Fruit fly (Drosophila melanogaster) whole organism, prepupa: Measurements from ENCODE around the gene CG12535.

Source experiments
- Blimp-1 ChIP-seq: fragments of 200-800 bp; sonication (Bioruptor generic); optimal IDR thresholded peaks from 3 replicates; lab custom pipeline; 2017; ENCODE audit warnings: missing biosample characterization, missing genetic modification characterization, mild to moderate bottlenecking, moderate library complexity, missing genetic modification reagents
- CG11294 ChIP-seq: fragments of 200-800 bp; sonication (Bioruptor generic); IDR thresholded peaks from 2 replicates; pipeline ENCODE4 v1.3.6; 2022; ENCODE audit warnings: missing biosample characterization, missing genetic modification characterization
- CG11902 ChIP-seq: fragments of 200-800 bp; sonication (Bioruptor generic); optimal IDR thresholded peaks from 3 replicates; lab custom pipeline; 2016; ENCODE audit warnings: missing biosample characterization, missing genetic modification characterization
- CG15336 ChIP-seq: fragments of 200-800 bp; sonication (Bioruptor generic); IDR thresholded peaks from 2 replicates; pipeline ENCODE4 v1.3.6; 2022; ENCODE audit warnings: missing biosample characterization, missing genetic modification characterization
- CG1621 ChIP-seq: fragments of 200-800 bp; sonication (Bioruptor generic); optimal IDR thresholded peaks from 3 replicates; lab custom pipeline; 2018; ENCODE audit warnings: missing biosample characterization, mild to moderate bottlenecking, missing genetic modification characterization
- CG16779 ChIP-seq: fragments of 200-800 bp; sonication (Bioruptor generic); optimal IDR thresholded peaks from 3 replicates; lab custom pipeline; 2017; ENCODE audit warnings: missing biosample characterization, mild to moderate bottlenecking, missing genetic modification characterization
- CG3032 ChIP-seq: fragments of 200-800 bp; optimal IDR thresholded peaks from 2 replicates; lab custom pipeline; 2019; ENCODE audit warnings: missing biosample characterization, mild to moderate bottlenecking, missing genetic modification characterization, moderate library complexity
- CG31627 ChIP-seq: fragments of 200-800 bp; sonication (Bioruptor generic); optimal IDR thresholded peaks from 3 replicates; lab custom pipeline; 2016; ENCODE audit warnings: missing biosample characterization, missing genetic modification characterization
- CG32006 ChIP-seq: fragments of 200-800 bp; sonication (Bioruptor generic); optimal IDR thresholded peaks from 3 replicates; lab custom pipeline; 2017; ENCODE audit warnings: missing biosample characterization, mild to moderate bottlenecking, missing genetic modification characterization
- CG34406 ChIP-seq: fragments of 200-800 bp; sonication (Bioruptor generic); optimal IDR thresholded peaks from 3 replicates; lab custom pipeline; 2016; ENCODE audit warnings: missing biosample characterization, missing genetic modification characterization
- CG3919 ChIP-seq: fragments of 200-800 bp; sonication (Bioruptor generic); optimal IDR thresholded peaks from 3 replicates; lab custom pipeline; 2016; ENCODE audit warnings: missing biosample characterization, missing genetic modification characterization
- CG4318 ChIP-seq: fragments of 200-800 bp; sonication (Bioruptor generic); optimal IDR thresholded peaks from 3 replicates; lab custom pipeline; 2017; ENCODE audit warnings: missing biosample characterization, mild to moderate bottlenecking, missing genetic modification characterization
- CG6163 ChIP-seq: fragments of 200-800 bp; sonication (Bioruptor generic); IDR thresholded peaks from 3 replicates; pipeline ENCODE4 v1.3.6; 2022; ENCODE audit warnings: missing biosample characterization, missing genetic modification characterization
- CG6792 ChIP-seq: fragments of 200-800 bp; sonication (Bioruptor generic); optimal IDR thresholded peaks from 3 replicates; lab custom pipeline; 2016; ENCODE audit warnings: missing biosample characterization, missing genetic modification characterization
- CG6854 ChIP-seq: fragments of 200-800 bp; sonication (Bioruptor generic); optimal IDR thresholded peaks from 2 replicates; lab custom pipeline; 2017; ENCODE audit warnings: missing biosample characterization, mild to moderate bottlenecking, missing genetic modification characterization
- CG7368 ChIP-seq: fragments of 200-800 bp; sonication (Bioruptor generic); optimal IDR thresholded peaks from 3 replicates; lab custom pipeline; 2016; ENCODE audit warnings: missing biosample characterization, missing genetic modification characterization
- CG8119 ChIP-seq: fragments of 200-800 bp; sonication (Bioruptor generic); IDR thresholded peaks from 3 replicates; pipeline ENCODE4 v1.3.6; 2022; ENCODE audit warnings: missing biosample characterization, missing genetic modification characterization
- CG8319 ChIP-seq: fragments of 200-800 bp; sonication (Bioruptor generic); optimal IDR thresholded peaks from 3 replicates; lab custom pipeline; 2016; ENCODE audit warnings: missing biosample characterization, missing genetic modification characterization
- CG8632 ChIP-seq: fragments of 200-800 bp; sonication (Bioruptor generic); optimal IDR thresholded peaks from 3 replicates; lab custom pipeline; 2016; ENCODE audit warnings: missing biosample characterization, missing genetic modification characterization
- CG9139 ChIP-seq: fragments of 200-800 bp; sonication (Bioruptor generic); optimal IDR thresholded peaks from 3 replicates; lab custom pipeline; 2017; ENCODE audit warnings: missing biosample characterization, mild to moderate bottlenecking, missing genetic modification characterization
- Eip75B ChIP-seq: fragments of 200-800 bp; sonication (Bioruptor generic); optimal IDR thresholded peaks from 3 replicates; lab custom pipeline; 2016; ENCODE audit warnings: missing biosample characterization, missing genetic modification characterization
- Eip78C ChIP-seq: fragments of 200-800 bp; sonication (Bioruptor generic); peaks from one replicate; lab custom pipeline; 2016; ENCODE audit warnings: missing biosample characterization, missing genetic modification characterization
- Ets21C ChIP-seq: fragments of 200-800 bp; sonication (Bioruptor generic); optimal IDR thresholded peaks from 3 replicates; lab custom pipeline; 2016; ENCODE audit warnings: missing biosample characterization, missing genetic modification characterization
- Gug ChIP-seq: fragments of 200-800 bp; sonication (Bioruptor generic); IDR thresholded peaks from 2 replicates; pipeline ENCODE4 v1.3.6; 2022; ENCODE audit warnings: missing biosample characterization, missing genetic modification characterization
- Hr38 ChIP-seq: sonication (Bioruptor generic); optimal IDR thresholded peaks from 2 replicates; lab custom pipeline; 2016; ENCODE audit warnings: missing biosample characterization, missing genetic modification characterization
- Hr39 ChIP-seq: fragments of 200-800 bp; sonication (Bioruptor generic); optimal IDR thresholded peaks from 2 replicates; lab custom pipeline; 2016; ENCODE audit warnings: missing biosample characterization, missing genetic modification characterization
- Hr4 ChIP-seq: fragments of 200-800 bp; sonication (Bioruptor generic); optimal IDR thresholded peaks from 3 replicates; lab custom pipeline; 2016; ENCODE audit warnings: missing biosample characterization, missing genetic modification characterization
- Lpt ChIP-seq: fragments of 200-800 bp; sonication (Bioruptor generic); optimal IDR thresholded peaks from 3 replicates; lab custom pipeline; 2016; ENCODE audit warnings: missing biosample characterization, missing genetic modification characterization
- Met ChIP-seq: fragments of 200-800 bp; sonication (Bioruptor generic); optimal IDR thresholded peaks from 3 replicates; lab custom pipeline; 2016; ENCODE audit warnings: missing biosample characterization, missing genetic modification characterization
- OdsH ChIP-seq: fragments of 200-800 bp; sonication (Bioruptor generic); optimal IDR thresholded peaks from 3 replicates; lab custom pipeline; 2016; ENCODE audit warnings: missing biosample characterization, missing genetic modification characterization
- Smox ChIP-seq: fragments of 200-800 bp; sonication (Bioruptor generic); optimal IDR thresholded peaks from 3 replicates; lab custom pipeline; 2016; ENCODE audit warnings: missing biosample characterization, missing genetic modification characterization
- Sox102F ChIP-seq: fragments of 200-800 bp; sonication (Bioruptor generic); optimal IDR thresholded peaks from 2 replicates; lab custom pipeline; 2016; ENCODE audit warnings: missing biosample characterization, mild to moderate bottlenecking, missing genetic modification characterization
- Sox14 ChIP-seq: fragments of 200-800 bp; sonication (Bioruptor generic); optimal IDR thresholded peaks from 3 replicates; lab custom pipeline; 2016; ENCODE audit warnings: missing biosample characterization, missing genetic modification characterization
- Sox15 ChIP-seq: fragments of 200-800 bp; sonication (Bioruptor generic); optimal IDR thresholded peaks from 3 replicates; lab custom pipeline; 2016; ENCODE audit warnings: missing biosample characterization, missing genetic modification characterization
- acj6 ChIP-seq: fragments of 200-800 bp; sonication (Bioruptor generic); optimal IDR thresholded peaks from 3 replicates; lab custom pipeline; 2016; ENCODE audit warnings: missing biosample characterization, missing genetic modification characterization
- cyc ChIP-seq: fragments of 200-800 bp; sonication (Bioruptor generic); optimal IDR thresholded peaks from 3 replicates; lab custom pipeline; 2016; ENCODE audit warnings: missing biosample characterization, missing genetic modification characterization
- dac ChIP-seq: fragments of 200-800 bp; sonication (Bioruptor generic); optimal IDR thresholded peaks from 2 replicates; lab custom pipeline; 2017; ENCODE audit warnings: missing biosample characterization, mild to moderate bottlenecking, missing genetic modification characterization
- dsx ChIP-seq: fragments of 200-800 bp; optimal IDR thresholded peaks from 3 replicates; lab custom pipeline; 2019; ENCODE audit warnings: missing biosample characterization, mild to moderate bottlenecking, missing genetic modification characterization, moderate library complexity; ENCODE audit not compliant: poor library complexity, severe bottlenecking
- eg ChIP-seq: fragments of 200-800 bp; sonication (Bioruptor generic); IDR thresholded peaks from 3 replicates; pipeline ENCODE4 v1.3.6; 2022; ENCODE audit warnings: missing biosample characterization, missing genetic modification characterization
- fd59A ChIP-seq: fragments of 200-800 bp; sonication (Bioruptor generic); optimal IDR thresholded peaks from 2 replicates; lab custom pipeline; 2017; ENCODE audit warnings: missing biosample characterization, mild to moderate bottlenecking, missing genetic modification characterization, missing genetic modification reagents
- fd85E ChIP-seq: fragments of 200-800 bp; sonication (Bioruptor generic); optimal IDR thresholded peaks from 3 replicates; lab custom pipeline; 2016; ENCODE audit warnings: missing biosample characterization, missing genetic modification characterization
- fkh ChIP-seq: fragments of 200-800 bp; sonication (Bioruptor generic); optimal IDR thresholded peaks from 3 replicates; lab custom pipeline; 2017; ENCODE audit warnings: missing biosample characterization, mild to moderate bottlenecking, missing genetic modification characterization, moderate library complexity
- lz ChIP-seq: fragments of 200-800 bp; sonication (Bioruptor generic); optimal IDR thresholded peaks from 3 replicates; lab custom pipeline; 2016; ENCODE audit warnings: missing biosample characterization, missing genetic modification characterization
- pdm3 ChIP-seq: fragments of 200-800 bp; sonication (Bioruptor generic); optimal IDR thresholded peaks from 3 replicates; lab custom pipeline; 2016; ENCODE audit warnings: missing biosample characterization, missing genetic modification characterization
- spab ChIP-seq: fragments of 200-800 bp; sonication (Bioruptor generic); optimal IDR thresholded peaks from 2 replicates; lab custom pipeline; 2017; ENCODE audit warnings: missing biosample characterization, mild to moderate bottlenecking, missing genetic modification characterization, missing genetic modification reagents
- ss ChIP-seq, 2 experiments: fragments of 200-800 bp; sonication (Bioruptor generic); optimal IDR thresholded peaks; 2 replicates in 1 of 2; 3 replicates in 1 of 2; lab custom pipeline; 2017 to 2018; ENCODE audit warnings: mild to moderate bottlenecking in 2 of 2, missing biosample characterization in 2 of 2, missing genetic modification characterization in 2 of 2, moderate library complexity in 1 of 2
- svp ChIP-seq: fragments of 200-800 bp; sonication (Bioruptor generic); peaks from one replicate; lab custom pipeline; 2016; ENCODE audit warnings: missing biosample characterization, missing genetic modification characterization
- topi ChIP-seq: fragments of 200-800 bp; sonication (Bioruptor generic); optimal IDR thresholded peaks from 3 replicates; lab custom pipeline; 2016; ENCODE audit warnings: missing biosample characterization, missing genetic modification characterization

CG12535 gene

dm6 chrX:3451250-3451786 is 2.6 kb upstream of the CG12535 start:
- TF ChIP-seq CG6854 (GFP tag; lab: Kevin White, UChicago) (peak; percentile 8), acj6 (no peak), CG15336 (GFP tag; lab: Robert Waterston, UW) (peak; percentile 17; the same call in 1 of the 2 replicates)

DNA sequence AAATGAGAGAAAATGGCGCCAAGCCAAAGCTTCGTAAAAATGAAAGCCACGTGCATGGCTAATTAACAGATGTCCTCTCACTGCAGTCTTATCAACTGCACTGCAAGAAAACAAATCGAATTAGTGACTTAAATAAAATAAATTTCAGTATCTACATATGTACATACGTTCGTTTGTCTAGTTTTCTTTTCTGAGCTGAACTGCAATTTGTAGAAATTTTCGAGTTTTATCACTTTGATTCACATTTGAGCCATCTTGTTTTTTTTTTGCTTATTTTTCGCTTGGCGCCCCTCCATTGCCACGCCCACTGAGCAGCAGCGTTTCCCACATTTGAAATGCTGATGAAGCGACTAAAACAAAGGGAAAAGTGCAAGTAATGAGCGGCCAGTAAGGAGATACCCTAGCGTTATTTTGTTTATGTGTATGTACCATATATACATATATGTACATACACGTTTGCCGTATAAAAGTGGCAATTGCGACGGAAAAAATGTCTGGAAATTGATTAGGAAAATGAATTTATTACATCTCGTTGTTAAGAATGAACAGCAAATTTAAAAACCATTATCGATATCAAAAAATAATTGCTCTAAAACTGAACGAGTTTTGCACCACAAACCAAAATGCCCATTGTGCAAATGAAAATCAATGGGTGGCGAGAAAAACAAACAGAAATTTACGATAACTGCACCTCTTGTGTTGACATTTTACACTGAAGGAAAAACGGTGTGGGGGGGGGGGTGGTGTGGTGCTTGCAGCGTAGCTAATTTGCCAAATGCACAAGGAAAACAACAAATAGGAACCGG is 822 bp downstream of the CG12535 start:
- TF ChIP-seq CG6163: peak; percentile 54; the same call in 1 of the 3 replicates
- peak; percentile 33 for TF ChIP-seq cyc (GFP tag; lab: Kevin White, UChicago)
- peak; percentile 61 for TF ChIP-seq topi (GFP tag; lab: Kevin White, UChicago)
- no peak for TF ChIP-seq Sox102F (GFP tag; lab: Kevin White, UChicago)
- peak; percentile 27 for TF ChIP-seq CG34406
- TF ChIP-seq OdsH (GFP tag; lab: Kevin White, UChicago): peak; percentile 25
- no peak for TF ChIP-seq Ets21C (GFP tag; lab: Kevin White, UChicago)
- TF ChIP-seq Sox15 (GFP tag; lab: Kevin White, UChicago): no peak
- peak; percentile 58 for TF ChIP-seq CG11294 (GFP tag; lab: Robert Waterston, UW)
- no peak for TF ChIP-seq ss (GFP tag; optimal IDR thresholded peaks at IDR 0.05; lab: Kevin White, UChicago)
- peak; percentile 22 for TF ChIP-seq CG11902 (GFP tag; lab: Kevin White, UChicago)
- no peak for TF ChIP-seq CG6854 (GFP tag; lab: Kevin White, UChicago)
- TF ChIP-seq CG31627 (GFP tag; lab: Kevin White, UChicago): peak; percentile 34
- peak; percentile 60 for TF ChIP-seq Met (GFP tag; lab: Kevin White, UChicago)
- TF ChIP-seq CG4318: no peak
- TF ChIP-seq CG3032 (tag; lab: Kevin White, UChicago): no peak
- peak; percentile 20 for TF ChIP-seq Smox (GFP tag; lab: Kevin White, UChicago)
- TF ChIP-seq CG15336 (GFP tag; lab: Robert Waterston, UW): peak; percentile 50; the same call in 1 of the 2 replicates
- no peak for TF ChIP-seq pdm3 (GFP tag; lab: Kevin White, UChicago)
- TF ChIP-seq CG8319: peak; percentile 7
- TF ChIP-seq fd59A (GFP tag; lab: Kevin White, UChicago): no peak
- TF ChIP-seq CG6792 (GFP tag; lab: Kevin White, UChicago): peak; percentile 21
- peak; percentile 23 for TF ChIP-seq Hr39
- TF ChIP-seq CG32006 (GFP tag; lab: Kevin White, UChicago): peak; percentile 63
- TF ChIP-seq Sox14 (GFP tag; lab: Kevin White, UChicago): peak; percentile 34
- no peak for TF ChIP-seq Hr38
- no peak for TF ChIP-seq spab
- peak; percentile 61 for TF ChIP-seq svp (GFP tag; lab: Kevin White, UChicago)
- no peak for TF ChIP-seq CG1621 (tag; lab: Kevin White, UChicago)
- no peak for TF ChIP-seq CG9139 (GFP tag; lab: Kevin White, UChicago)
- TF ChIP-seq Gug: peak; percentile 55
- peak; percentile 40 for TF ChIP-seq Hr4 (GFP tag; lab: Kevin White, UChicago)
- TF ChIP-seq Blimp-1 (GFP tag; lab: Kevin White, UChicago): no peak
- peak; percentile 50 for TF ChIP-seq eg
- no peak for TF ChIP-seq CG16779 (tag; lab: Kevin White, UChicago)
- no peak for TF ChIP-seq Eip75B
- TF ChIP-seq CG8119 (GFP tag; lab: Robert Waterston, UW): peak; percentile 49
- peak; percentile 16 for TF ChIP-seq lz (GFP tag; lab: Kevin White, UChicago)
- TF ChIP-seq CG7368: peak; percentile 30
- no peak for TF ChIP-seq fkh (GFP tag; lab: Kevin White, UChicago)
- no peak for TF ChIP-seq Lpt (GFP tag; lab: Kevin White, UChicago)
- no peak for TF ChIP-seq acj6
- TF ChIP-seq Eip78C: peak; percentile 66
- TF ChIP-seq CG3919 (GFP tag; lab: Kevin White, UChicago): peak; percentile 18
- TF ChIP-seq CG8632: peak; percentile 15
- TF ChIP-seq dac (GFP tag; lab: Kevin White, UChicago): peak; percentile 24
- no peak for TF ChIP-seq dsx (GFP tag; lab: Kevin White, UChicago)
- TF ChIP-seq fd85E (GFP tag; lab: Kevin White, UChicago): no peak
